Worm (Caenorhabditis elegans): ENCODE measurements around the gene fbxb-118.

Gene fbxb-118

ce11 chrII:4045396-4045795 is 18.5 kb downstream of the fbxb-118 start, which contains the start of gene K07D4.2:
Gene K07D4.2, minus strand, starts transcription at chrII:4045496.
- TF ChIP-seq fos-1 (tag; optimal IDR thresholded peaks at IDR 0.05) (no peak), unc-55 (GFP tag; optimal IDR thresholded peaks at IDR 0.05) (no peak), ztf-1 (GFP tag; conservative IDR thresholded peaks at IDR 0.05) (no peak), ceh-16 (tag; optimal IDR thresholded peaks at IDR 0.05) (no peak), F13H6.1 (tag; optimal IDR thresholded peaks at IDR 0.05) (no peak), nhr-23 (tag; optimal IDR thresholded peaks at IDR 0.05) (no peak)

- peak; percentile 63 for TF ChIP-seq snpc-4 (tag; optimal IDR thresholded peaks at IDR 0.05)
- TF ChIP-seq nhr-21 (tag; optimal IDR thresholded peaks at IDR 0.05), result peak; percentile 81
- no peak for TF ChIP-seq aly-2 (tag; optimal IDR thresholded peaks at IDR 0.05)
- peak; percentile 56 for TF ChIP-seq ztf-4 (tag; optimal IDR thresholded peaks at IDR 0.05)
- TF ChIP-seq fos-1 (tag; optimal IDR thresholded peaks at IDR 0.05), result peak; percentile 65
- peak; percentile 86 for TF ChIP-seq sma-9 (GFP tag; optimal IDR thresholded peaks at IDR 0.05)
- no peak for TF ChIP-seq sma-9 (tag; optimal IDR thresholded peaks at IDR 0.05)
- peak; percentile 88 for TF ChIP-seq crh-2 (tag; optimal IDR thresholded peaks at IDR 0.05)
- no peak for TF ChIP-seq lin-39 (tag; optimal IDR thresholded peaks at IDR 0.05)
- TF ChIP-seq ztf-11 (tag; optimal IDR thresholded peaks at IDR 0.05), result no peak
- TF ChIP-seq R02D3.7 (tag; optimal IDR thresholded peaks at IDR 0.05), result peak; percentile 35
- TF ChIP-seq unc-39 (tag; optimal IDR thresholded peaks at IDR 0.05), result no peak
- peak; percentile 86 for TF ChIP-seq unc-55 (GFP tag; optimal IDR thresholded peaks at IDR 0.05)
- TF ChIP-seq C34F6.9 (tag; optimal IDR thresholded peaks at IDR 0.05), result peak; percentile 80
- no peak for TF ChIP-seq unc-62 (GFP tag; optimal IDR thresholded peaks at IDR 0.05)
- no peak for TF ChIP-seq ceh-16 (tag; optimal IDR thresholded peaks at IDR 0.05)
- TF ChIP-seq sma-3 (GFP tag; optimal IDR thresholded peaks at IDR 0.05), result peak; percentile 92
- TF ChIP-seq blmp-1 (tag; optimal IDR thresholded peaks at IDR 0.05; ENCODE audit: insufficient read depth), result peak; percentile 25
- peak; percentile 84 for TF ChIP-seq lin-13 (GFP tag; optimal IDR thresholded peaks at IDR 0.05)
- TF ChIP-seq lin-11 (tag; optimal IDR thresholded peaks at IDR 0.05), result peak; percentile 74
- TF ChIP-seq peb-1 (tag; optimal IDR thresholded peaks at IDR 0.05), result no peak
- TF ChIP-seq elt-3 (tag; optimal IDR thresholded peaks at IDR 0.05), result no peak
- no peak for TF ChIP-seq dmd-4 (tag; optimal IDR thresholded peaks at IDR 0.05)
- no peak for TF ChIP-seq ztf-1 (GFP tag; conservative IDR thresholded peaks at IDR 0.05)
- TF ChIP-seq Y55F3AM.14 (GFP tag; optimal IDR thresholded peaks at IDR 0.05), result peak; percentile 75
- no peak for TF ChIP-seq alr-1 (tag; optimal IDR thresholded peaks at IDR 0.05)
- peak; percentile 59 for TF ChIP-seq ZK546.5 (tag; optimal IDR thresholded peaks at IDR 0.05)
- peak; percentile 64 for TF ChIP-seq ceh-82 (tag; optimal IDR thresholded peaks at IDR 0.05)
- TF ChIP-seq mdl-1 (tag; optimal IDR thresholded peaks at IDR 0.05), result peak; percentile 6 to 70
- no peak for TF ChIP-seq nhr-10 (tag; optimal IDR thresholded peaks at IDR 0.05)
- TF ChIP-seq mab-5 (tag; optimal IDR thresholded peaks at IDR 0.05), result peak; percentile 63
- TF ChIP-seq nhr-77 (tag; optimal IDR thresholded peaks at IDR 0.05), result no peak
- peak; percentile 83 for TF ChIP-seq F13H6.1 (tag; optimal IDR thresholded peaks at IDR 0.05)
- peak; percentile 41 for TF ChIP-seq nhr-6 (tag; optimal IDR thresholded peaks at IDR 0.05)
- peak; percentile 71 for TF ChIP-seq zag-1 (tag; optimal IDR thresholded peaks at IDR 0.05)
- peak; percentile 87 for TF ChIP-seq nhr-25 (tag; optimal IDR thresholded peaks at IDR 0.05)
- no peak for TF ChIP-seq mbf-1 (tag; optimal IDR thresholded peaks at IDR 0.05)
- TF ChIP-seq nhr-23 (tag; optimal IDR thresholded peaks at IDR 0.05), result no peak
- TF ChIP-seq sem-4 (tag; optimal IDR thresholded peaks at IDR 0.05), result peak; percentile 53
- TF ChIP-seq nhr-129 (tag; optimal IDR thresholded peaks at IDR 0.05), result peak; percentile 41
- no peak for TF ChIP-seq nhr-12 (tag; optimal IDR thresholded peaks at IDR 0.05)
- TF ChIP-seq lsy-2 (tag; optimal IDR thresholded peaks at IDR 0.05), result peak; percentile 91 to 96
- TF ChIP-seq ama-1 (optimal IDR thresholded peaks at IDR 0.05), result no peak
- TF ChIP-seq gmeb-1 (tag; optimal IDR thresholded peaks at IDR 0.05), result peak; percentile 98
- peak; percentile 10 for TF ChIP-seq egl-27 (tag; optimal IDR thresholded peaks at IDR 0.05)
- peak; percentile 95 for TF ChIP-seq skn-1 (tag; optimal IDR thresholded peaks at IDR 0.05)
- TF ChIP-seq elt-1 (tag; optimal IDR thresholded peaks at IDR 0.05), result no peak
- TF ChIP-seq nhr-237 (tag; optimal IDR thresholded peaks at IDR 0.05), result peak; percentile 41
- no peak for TF ChIP-seq nhr-11 (tag; optimal IDR thresholded peaks at IDR 0.05)
Measured at ce11 chrII:4044349-4044748, 19.5 kb downstream of the fbxb-118 start, which contains the start of gene rpn-11. Gene rpn-11, minus strand, starts transcription at chrII:4044546.
